Fruit fly (Drosophila melanogaster) whole organism, wandering third instar larva: ENCODE data around the gene Cypl.
A peak's percentile ranks its signal among the peaks of the same experiment; 100 is the strongest.

Experiments used
- Abd-B ChIP-seq: fragments of >200 bp; optimal IDR thresholded peaks from 2 replicates; lab custom pipeline; 2017; ENCODE audit warnings: missing biosample characterization, missing genetic modification characterization
- CG9705 ChIP-seq: fragments of 200-800 bp; sonication (Bioruptor generic); optimal IDR thresholded peaks from 2 replicates; lab custom pipeline; 2018; ENCODE audit warnings: missing biosample characterization, mild to moderate bottlenecking, missing genetic modification characterization
- Dfd ChIP-seq: fragments of >200 bp; optimal IDR thresholded peaks from 2 replicates; lab custom pipeline; 2017; ENCODE audit warnings: missing biosample characterization, missing genetic modification characterization
- HLH106 ChIP-seq: fragments of 200-800 bp; optimal IDR thresholded peaks from 3 replicates; lab custom pipeline; 2019; ENCODE audit warnings: missing biosample characterization, mild to moderate bottlenecking, missing genetic modification characterization, moderate library complexity
- Hnf4 ChIP-seq: fragments of 200-800 bp; sonication (Bioruptor generic); optimal IDR thresholded peaks from 2 replicates; lab custom pipeline; 2016; ENCODE audit warnings: missing biosample characterization, mild to moderate bottlenecking, missing genetic modification characterization
- Hr83 ChIP-seq: fragments of 200-300 bp; sonication (Bioruptor generic); optimal IDR thresholded peaks from 2 replicates; lab custom pipeline; 2016; ENCODE audit warnings: missing biosample characterization, mild to moderate bottlenecking, missing genetic modification characterization, moderate library complexity; ENCODE audit not compliant: poor library complexity, severe bottlenecking
- Jra ChIP-seq: sonication (Bioruptor generic); optimal IDR thresholded peaks from 2 replicates; lab custom pipeline; 2016; ENCODE audit warnings: missing biosample characterization, missing genetic modification characterization
- Myc ChIP-seq: fragments of >200 bp; optimal IDR thresholded peaks from 2 replicates; lab custom pipeline; 2017
- N ChIP-seq: fragments of >200 bp; optimal IDR thresholded peaks from 2 replicates; lab custom pipeline; 2018; ENCODE audit warnings: missing biosample characterization, missing external identifiers, missing genetic modification characterization
- OdsH ChIP-seq: fragments of 200-800 bp; sonication (Bioruptor generic); optimal IDR thresholded peaks from 2 replicates; lab custom pipeline; 2016; ENCODE audit warnings: missing biosample characterization, mild to moderate bottlenecking, missing genetic modification characterization
- Rel ChIP-seq, 2 experiments: fragments of 200-800 bp; sonication (Bioruptor generic) in 1 of 2; optimal IDR thresholded peaks; 2 replicates in 1 of 2; 3 replicates in 1 of 2; lab custom pipeline; 2016 to 2019; ENCODE audit warnings: mild to moderate bottlenecking in 2 of 2, missing biosample characterization in 2 of 2, missing genetic modification characterization in 2 of 2, moderate library complexity in 1 of 2
- Sp1 ChIP-seq: fragments of 200-800 bp; sonication (Bioruptor generic); optimal IDR thresholded peaks from 3 replicates; lab custom pipeline; 2019; ENCODE audit warnings: missing biosample characterization, mild to moderate bottlenecking, missing genetic modification characterization, moderate library complexity
- Vsx2 ChIP-seq: fragments of 200-300, 225-300 bp; sonication (Bioruptor generic); optimal IDR thresholded peaks from 2 replicates; lab custom pipeline; 2018; ENCODE audit warnings: missing biosample characterization, missing genetic modification characterization; ENCODE audit not compliant: partially characterized antibody
- br ChIP-seq: fragments of 200-800 bp; sonication (Bioruptor generic); optimal IDR thresholded peaks from 2 replicates; lab custom pipeline; 2016; ENCODE audit warnings: missing biosample characterization, missing genetic modification characterization
- dmrt93B ChIP-seq: fragments of 200-800 bp; sonication (Bioruptor generic); optimal IDR thresholded peaks from 2 replicates; lab custom pipeline; 2018; ENCODE audit warnings: missing biosample characterization, mild to moderate bottlenecking, missing genetic modification characterization
- ey ChIP-seq: fragments of 200-800 bp; sonication (Bioruptor generic); optimal IDR thresholded peaks from 2 replicates; lab custom pipeline; 2016; ENCODE audit warnings: missing biosample characterization, missing genetic modification characterization
- foxo ChIP-seq, 2 experiments: fragments of 200-800 bp; sonication (Bioruptor generic); optimal IDR thresholded peaks; 2 replicates in 1 of 2; 3 replicates in 1 of 2; lab custom pipeline; 2016 to 2017; ENCODE audit warnings: missing biosample characterization in 2 of 2, missing genetic modification characterization in 2 of 2
- fru ChIP-seq: fragments of 200-800 bp; sonication (Bioruptor generic); optimal IDR thresholded peaks from 3 replicates; lab custom pipeline; 2016; ENCODE audit warnings: missing biosample characterization, mild to moderate bottlenecking, missing genetic modification characterization
- h ChIP-seq: fragments of 200-800 bp; sonication (Bioruptor generic); optimal IDR thresholded peaks from 3 replicates; lab custom pipeline; 2016; ENCODE audit warnings: missing biosample characterization, mild to moderate bottlenecking, missing genetic modification characterization
- jim ChIP-seq: fragments of 175-275, 200-325 bp; sonication (Bioruptor generic); optimal IDR thresholded peaks from 2 replicates; lab custom pipeline; 2016; ENCODE audit warnings: missing biosample characterization, mild to moderate bottlenecking, missing genetic modification characterization
- psq ChIP-seq: fragments of 200-800 bp; sonication (Bioruptor generic); optimal IDR thresholded peaks from 3 replicates; lab custom pipeline; 2017; ENCODE audit warnings: missing biosample characterization, mild to moderate bottlenecking, missing genetic modification characterization, moderate library complexity
- rgr ChIP-seq: fragments of 200-800 bp; sonication (Bioruptor generic); optimal IDR thresholded peaks from 3 replicates; lab custom pipeline; 2016; ENCODE audit warnings: missing biosample characterization, mild to moderate bottlenecking, missing genetic modification characterization
- tai ChIP-seq: sonication (Bioruptor generic); optimal IDR thresholded peaks from 2 replicates; lab custom pipeline; 2016; ENCODE audit warnings: missing biosample characterization, missing genetic modification characterization
- usp ChIP-seq: fragments of >200 bp; optimal IDR thresholded peaks from 2 replicates; lab custom pipeline; 2017; ENCODE audit warnings: missing biosample characterization, missing genetic modification characterization

The Cypl gene

dm6 chr3L:563002-563627, 20.4 kb upstream of the Cypl start (continued):
- no peak for TF ChIP-seq dmrt93B (GFP tag; lab: Kevin White, UChicago)

DNA sequence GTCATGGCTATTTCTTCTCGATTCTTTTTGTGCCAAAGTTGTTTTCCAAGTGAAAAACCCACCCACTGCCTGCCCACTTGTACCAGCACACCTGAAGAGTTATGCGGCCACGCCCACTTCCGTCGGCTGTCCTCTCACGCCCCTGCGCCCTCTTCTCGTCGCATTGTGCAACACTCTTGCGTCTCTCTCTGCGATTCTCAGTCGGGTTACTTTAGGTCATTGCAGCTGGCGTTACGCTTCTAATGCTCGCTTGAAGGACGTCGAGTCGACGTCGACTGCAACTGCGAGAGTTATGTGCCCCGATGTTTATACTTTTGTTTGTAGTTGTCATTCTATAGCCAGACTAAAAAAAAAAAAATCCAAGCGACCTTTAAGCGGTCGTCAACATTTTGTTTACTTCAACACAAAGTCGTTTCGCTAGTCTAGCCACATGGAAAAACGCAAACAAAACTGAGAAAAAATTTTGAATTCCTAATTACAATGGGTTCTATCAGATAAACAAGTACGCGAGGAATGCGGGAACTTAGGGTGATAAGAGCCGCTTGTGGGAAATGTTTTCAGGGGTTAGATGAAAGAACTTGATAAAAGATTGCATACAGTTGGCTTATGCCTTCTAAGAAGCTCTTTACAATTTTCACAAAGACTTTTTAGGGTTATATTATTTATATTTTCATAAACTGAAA, 19.2 kb upstream of the Cypl start:
- TF ChIP-seq ey (GFP tag; lab: Kevin White, UChicago) (no peak), HLH106 (tag; lab: Kevin White, UChicago) (no peak), br (no peak), Hnf4 (GFP tag; lab: Kevin White, UChicago) (no peak), CG9705 (no peak), dmrt93B (GFP tag; lab: Kevin White, UChicago) (no peak)

dm6 chr3L:561117-561516, 18.4 kb upstream of the Cypl start:
- no peak for TF ChIP-seq Myc (lab: Kevin White, UChicago)
- TF ChIP-seq Dfd (GFP tag; lab: Kevin White, UChicago) = peak; percentile 28

DNA sequence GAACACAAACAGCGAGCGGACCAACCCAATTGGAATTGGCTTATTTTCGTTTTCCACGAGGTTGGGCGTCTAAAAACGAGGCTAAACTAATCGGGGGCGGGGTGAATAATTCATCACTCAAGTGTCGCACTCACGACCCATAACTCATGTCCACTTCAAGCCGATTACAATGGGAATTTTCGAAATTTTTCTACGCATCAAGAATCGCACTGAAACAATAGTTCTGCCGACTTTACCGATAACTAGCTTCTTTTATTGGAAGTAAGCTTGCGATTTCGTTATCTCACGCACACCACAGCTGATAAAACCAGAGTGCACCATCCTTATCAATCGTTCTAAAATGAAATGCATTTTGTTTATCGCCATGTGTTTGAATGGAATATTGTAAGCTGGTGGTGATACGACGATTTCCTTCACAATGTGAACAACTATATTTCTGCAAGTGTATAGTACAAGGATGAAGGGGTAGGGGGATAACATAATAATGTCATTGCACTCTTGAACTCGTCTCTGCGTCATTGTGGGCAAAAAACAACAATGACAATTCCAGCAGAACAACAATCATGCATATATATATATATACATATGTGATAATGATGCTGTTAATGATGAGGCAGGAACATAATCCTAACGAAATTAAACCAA, 16.8 kb upstream of the Cypl start:
- TF ChIP-seq Rel (GFP tag; optimal IDR thresholded peaks at IDR 0.05; lab: Kevin White, UChicago) (no peak), Rel (tag; optimal IDR thresholded peaks at IDR 0.05; lab: Kevin White, UChicago) (peak; percentile 27), CG9705 (no peak), jim (GFP tag; lab: Kevin White, UChicago) (no peak), Vsx2 (GFP tag; lab: Kevin White, UChicago) (no peak), usp (GFP tag; lab: Kevin White, UChicago) (no peak)

- peak; percentile 31 for TF ChIP-seq psq (GFP tag; lab: Kevin White, UChicago)
- TF ChIP-seq ey (GFP tag; lab: Kevin White, UChicago) = peak; percentile 51
- peak in 1 of 2 experiments; percentile 66 for TF ChIP-seq foxo (GFP tag; optimal IDR thresholded peaks at IDR 0.05; lab: Kevin White, UChicago)
- TF ChIP-seq Hr83 = no peak
- TF ChIP-seq Sp1 (GFP tag; lab: Kevin White, UChicago) = peak; percentile 8
- TF ChIP-seq rgr (GFP tag; lab: Kevin White, UChicago) = peak; percentile 49
- no peak for TF ChIP-seq usp (GFP tag; lab: Kevin White, UChicago)
- peak; percentile 41 for TF ChIP-seq fru (GFP tag; lab: Kevin White, UChicago)
- TF ChIP-seq N (GFP tag; lab: Kevin White, UChicago) = no peak
- TF ChIP-seq HLH106 (tag; lab: Kevin White, UChicago) = peak; percentile 53
- no peak for TF ChIP-seq tai (GFP tag; lab: Kevin White, UChicago)
- peak; percentile 51 for TF ChIP-seq h (GFP tag; lab: Kevin White, UChicago)
- TF ChIP-seq dmrt93B (GFP tag; lab: Kevin White, UChicago) = peak; percentile 10
- peak; percentile 20 for TF ChIP-seq OdsH (GFP tag; lab: Kevin White, UChicago)
- peak; percentile 52 for TF ChIP-seq br
- no peak for TF ChIP-seq Abd-B
Measured at dm6 chr3L:557294-557693, 14.6 kb upstream of the Cypl start.

DNA sequence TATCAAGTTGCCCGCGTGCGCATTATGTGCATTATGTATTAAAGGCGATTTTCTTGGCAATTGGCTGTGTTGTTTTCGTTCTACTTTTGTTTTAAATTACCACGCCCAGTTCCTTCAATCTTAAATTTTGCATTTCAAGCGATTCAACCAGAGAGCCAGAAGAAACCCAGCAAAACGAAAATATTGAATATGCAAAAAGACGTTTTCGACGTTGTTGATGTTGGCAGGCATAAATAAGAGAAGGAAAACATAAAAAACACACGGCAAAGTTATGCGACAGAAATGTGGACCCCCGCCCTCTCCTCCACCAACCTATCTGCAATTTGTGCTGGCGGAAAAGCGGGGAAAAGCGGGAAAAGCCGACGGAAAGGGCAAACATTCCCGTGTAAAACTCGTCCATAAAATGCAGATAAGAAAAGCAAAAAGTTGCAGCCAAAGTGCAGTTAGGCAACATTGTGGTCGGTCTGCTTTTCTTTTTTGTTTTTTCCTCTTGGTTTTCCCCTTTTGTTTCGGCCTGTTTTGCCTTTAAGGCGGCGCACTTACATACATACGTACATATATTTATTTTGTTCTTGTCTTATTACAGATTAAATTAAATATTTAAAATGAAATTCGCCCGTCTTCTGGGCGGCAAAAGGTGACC, 13.3 kb upstream of the Cypl start:
- no peak for TF ChIP-seq Jra (GFP tag; lab: Kevin White, UChicago)
- no peak for TF ChIP-seq Rel (GFP tag; optimal IDR thresholded peaks at IDR 0.05; lab: Kevin White, UChicago)
- TF ChIP-seq Rel (tag; optimal IDR thresholded peaks at IDR 0.05; lab: Kevin White, UChicago) = peak; percentile 45
- TF ChIP-seq Myc (lab: Kevin White, UChicago) = no peak
- no peak for TF ChIP-seq Abd-B
